Worm (Caenorhabditis elegans): ENCODE measurements around the gene add-2.

- TF ChIP-seq ama-1 (optimal IDR thresholded peaks at IDR 0.05) (no peak), tbx-37 (GFP tag; conservative IDR thresholded peaks at IDR 0.05) (no peak)
Observed at ce11 chrV:12024273-12024672, 11.1 kb upstream of the add-2 start.
